Worm (Caenorhabditis elegans) whole organism, late embryonic: Measurements from ENCODE around the gene H10D18.1.

Source experiments
- C08G9.2 ChIP-seq: sonication (generic microtip); optimal IDR thresholded peaks from 2 replicates; lab custom pipeline; 2016; ENCODE audit warnings: mild to moderate bottlenecking, missing genetic modification characterization, moderate library complexity, missing compliant biosample characterization
- F13H6.1 ChIP-seq: sonication (generic microtip); optimal IDR thresholded peaks from 2 replicates; lab custom pipeline; 2016; ENCODE audit warnings: missing genetic modification characterization, missing compliant biosample characterization
- K02D7.2 ChIP-seq: sonication (generic microtip); optimal IDR thresholded peaks from 2 replicates; lab custom pipeline; 2017; ENCODE audit warnings: mild to moderate bottlenecking, missing genetic modification characterization, missing compliant biosample characterization
- K09A11.1 ChIP-seq: sonication (generic microtip); optimal IDR thresholded peaks from 2 replicates; lab custom pipeline; 2017; ENCODE audit warnings: antibody characterized with exemption, mild to moderate bottlenecking, missing genetic modification characterization, missing compliant biosample characterization; ENCODE audit not compliant: insufficient read depth
- T23F11.4 ChIP-seq: fragments of 200-800 bp; sonication (Bioruptor generic); optimal IDR thresholded peaks from 2 replicates; lab custom pipeline; 2018; ENCODE audit warnings: mild to moderate bottlenecking, missing genetic modification characterization, missing compliant biosample characterization
- ama-1 ChIP-seq: fragments of 150-350 bp; optimal IDR thresholded peaks from 2 replicates; lab custom pipeline; 2014
- ceh-14 ChIP-seq: sonication (generic microtip); optimal IDR thresholded peaks from 2 replicates; lab custom pipeline; 2016; ENCODE audit warnings: missing genotype, missing genetic modification characterization, missing compliant biosample characterization
- ceh-2 ChIP-seq: sonication (generic microtip); optimal IDR thresholded peaks from 2 replicates; lab custom pipeline; 2016; ENCODE audit warnings: missing genotype, missing genetic modification characterization, missing compliant biosample characterization
- ceh-30 ChIP-seq: fragments of 150-350 bp; optimal IDR thresholded peaks from 2 replicates; lab custom pipeline; 2014; ENCODE audit warnings: missing biosample characterization, missing genetic modification characterization
- ceh-31 ChIP-seq: sonication (generic microtip); optimal IDR thresholded peaks from 2 replicates; lab custom pipeline; 2016; ENCODE audit warnings: missing genetic modification characterization, missing compliant biosample characterization
- ceh-34 ChIP-seq: sonication (generic microtip); optimal IDR thresholded peaks from 2 replicates; lab custom pipeline; 2016; ENCODE audit warnings: mild to moderate bottlenecking, missing genetic modification characterization, missing compliant biosample characterization
- ceh-45 ChIP-seq: fragments of 200-800 bp; sonication (Bioruptor generic); IDR thresholded peaks from 2 replicates; pipeline ENCODE4 v1.3.6; 2022; ENCODE audit warnings: missing genetic modification reagents, missing genetic modification characterization, missing compliant biosample characterization
- ceh-6 ChIP-seq: fragments of 200-800 bp; sonication (Bioruptor generic); optimal IDR thresholded peaks from 2 replicates; lab custom pipeline; 2018; ENCODE audit warnings: mild to moderate bottlenecking, missing genetic modification characterization, missing compliant biosample characterization
- ceh-9 ChIP-seq: sonication (generic microtip); optimal IDR thresholded peaks from 2 replicates; lab custom pipeline; 2016; ENCODE audit warnings: mild to moderate bottlenecking, missing genetic modification characterization, inconsistent platforms, missing compliant biosample characterization
- dmd-4 ChIP-seq: sonication (generic microtip); optimal IDR thresholded peaks from 2 replicates; lab custom pipeline; 2016; ENCODE audit warnings: borderline replicate concordance, missing genetic modification characterization, missing compliant biosample characterization
- elt-4 ChIP-seq: sonication (generic microtip); optimal IDR thresholded peaks from 2 replicates; lab custom pipeline; 2016; ENCODE audit warnings: missing genetic modification characterization, missing compliant biosample characterization
- fax-1 ChIP-seq: sonication (generic microtip); optimal IDR thresholded peaks from 2 replicates; lab custom pipeline; 2016; ENCODE audit warnings: missing genotype, missing genetic modification characterization, missing compliant biosample characterization
- hlh-13 ChIP-seq: fragments of 200-800 bp; sonication (Bioruptor generic); optimal IDR thresholded peaks from 2 replicates; lab custom pipeline; 2018; ENCODE audit warnings: mild to moderate bottlenecking, missing genetic modification characterization, missing compliant biosample characterization
- hlh-15 ChIP-seq: sonication (generic microtip); optimal IDR thresholded peaks from 2 replicates; lab custom pipeline; 2016; ENCODE audit warnings: missing genetic modification characterization, missing compliant biosample characterization
- hlh-30 ChIP-seq: sonication (generic microtip); optimal IDR thresholded peaks from 2 replicates; lab custom pipeline; 2017; ENCODE audit warnings: antibody characterized with exemption, missing genetic modification characterization, missing compliant biosample characterization; ENCODE audit not compliant: insufficient read depth
- hlh-6 ChIP-seq: sonication (generic microtip); optimal IDR thresholded peaks from 2 replicates; lab custom pipeline; 2016; ENCODE audit warnings: missing genotype, missing genetic modification characterization, missing compliant biosample characterization
- lim-6 ChIP-seq: sonication (generic microtip); optimal IDR thresholded peaks from 2 replicates; lab custom pipeline; 2016; ENCODE audit warnings: missing genetic modification characterization, missing compliant biosample characterization
- madf-2 ChIP-seq: sonication (generic microtip); optimal IDR thresholded peaks from 2 replicates; lab custom pipeline; 2017; ENCODE audit warnings: missing genetic modification characterization, missing compliant biosample characterization
- nfya-1 ChIP-seq: sonication (generic microtip); optimal IDR thresholded peaks from 2 replicates; lab custom pipeline; 2017; ENCODE audit warnings: missing genetic modification characterization, mild to moderate bottlenecking, missing compliant biosample characterization, antibody characterized with exemption, moderate library complexity
- nhr-11 ChIP-seq: fragments of 150-350 bp; optimal IDR thresholded peaks from 2 replicates; lab custom pipeline; 2014; ENCODE audit warnings: missing biosample characterization, missing genetic modification characterization
- nhr-232 ChIP-seq: sonication (generic microtip); optimal IDR thresholded peaks from 2 replicates; lab custom pipeline; 2016; ENCODE audit warnings: missing genetic modification characterization, missing compliant biosample characterization
- npax-4 ChIP-seq: sonication (generic microtip); optimal IDR thresholded peaks from 2 replicates; lab custom pipeline; 2016; ENCODE audit warnings: missing genetic modification characterization, missing compliant biosample characterization
- pat-9 ChIP-seq: fragments of 200-800 bp; sonication (Bioruptor generic); optimal IDR thresholded peaks from 2 replicates; lab custom pipeline; 2018; ENCODE audit warnings: mild to moderate bottlenecking, missing genetic modification characterization, moderate library complexity, missing compliant biosample characterization
- pax-1 ChIP-seq: fragments of 150-350 bp; optimal IDR thresholded peaks from 2 replicates; lab custom pipeline; 2014; ENCODE audit warnings: missing biosample characterization, missing genetic modification characterization
- pha-2 ChIP-seq: sonication (generic microtip); optimal IDR thresholded peaks from 2 replicates; lab custom pipeline; 2017; ENCODE audit warnings: mild to moderate bottlenecking, missing genetic modification characterization, missing compliant biosample characterization
- syd-9 ChIP-seq: sonication (generic microtip); optimal IDR thresholded peaks from 2 replicates; lab custom pipeline; 2016; ENCODE audit warnings: mild to moderate bottlenecking, missing genetic modification characterization, moderate library complexity, missing compliant biosample characterization
- tbx-2 ChIP-seq: sonication (generic microtip); optimal IDR thresholded peaks from 2 replicates; lab custom pipeline; 2016; ENCODE audit warnings: missing genetic modification characterization, missing compliant biosample characterization
- tbx-7 ChIP-seq: sonication (generic microtip); optimal IDR thresholded peaks from 2 replicates; lab custom pipeline; 2016; ENCODE audit warnings: missing genotype, missing genetic modification characterization, missing compliant biosample characterization
- ttx-3 ChIP-seq: sonication (generic microtip); optimal IDR thresholded peaks from 2 replicates; lab custom pipeline; 2016; ENCODE audit warnings: missing genetic modification reagents, missing genetic modification characterization, missing compliant biosample characterization
- unc-3 ChIP-seq, 2 experiments: fragments of 200-800 bp in 1 of 2; sonication (Bioruptor generic) in 1 of 2; sonication (generic microtip) in 1 of 2; conservative IDR thresholded peaks in 1 of 2; optimal IDR thresholded peaks in 1 of 2; 2 replicates each; pipeline versions ENCODE4 v1.3.6 to Lab custom; 2016 to 2022; ENCODE audit warnings: missing compliant biosample characterization in 2 of 2, missing genetic modification characterization in 2 of 2, missing genetic modification reagents in 1 of 2
- unc-55 ChIP-seq: sonication (generic microtip); optimal IDR thresholded peaks from 2 replicates; lab custom pipeline; 2017; ENCODE audit warnings: missing biosample characterization, missing genetic modification reagents, missing genetic modification characterization
- zip-5 ChIP-seq: sonication (generic microtip); optimal IDR thresholded peaks from 2 replicates; lab custom pipeline; 2016; ENCODE audit warnings: missing genetic modification characterization, missing compliant biosample characterization
- ztf-16 ChIP-seq: sonication (generic microtip); optimal IDR thresholded peaks from 2 replicates; lab custom pipeline; 2017; ENCODE audit warnings: missing genetic modification characterization, missing compliant biosample characterization

H10D18.1 gene

DNA sequence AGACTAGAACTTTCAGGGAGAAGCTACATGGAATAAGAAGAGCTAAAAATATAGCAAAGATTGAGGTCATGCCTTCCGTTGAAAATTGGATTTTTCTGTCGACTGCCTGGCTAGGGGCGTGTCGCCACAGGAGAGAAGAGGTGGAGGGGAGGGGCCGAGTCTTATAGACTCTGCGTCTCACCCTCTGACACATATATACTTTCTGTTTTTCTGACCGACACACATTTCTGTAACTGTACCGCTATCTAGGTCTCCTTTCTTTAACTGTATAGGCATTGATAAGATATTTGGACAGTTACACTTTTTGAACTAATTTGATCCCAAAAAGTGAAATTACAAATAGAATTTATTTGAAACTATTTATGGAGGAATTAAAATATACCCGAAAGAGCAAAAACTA, 26.4 kb downstream of the H10D18.1 start:
- TF ChIP-seq pat-9 (tag; lab: Kevin White, UChicago) = no peak
- TF ChIP-seq ceh-6 (GFP tag; lab: Kevin White, UChicago) = no peak
- TF ChIP-seq ceh-34 (tag; lab: Kevin White, UChicago) = no peak
- TF ChIP-seq ceh-30 (tag; lab: Kevin White, UChicago) = no peak
- no peak for TF ChIP-seq K02D7.2
- no peak for TF ChIP-seq lim-6 (tag; lab: Kevin White, UChicago)
- no peak for TF ChIP-seq unc-3 (GFP tag; conservative IDR thresholded peaks at IDR 0.05; lab: Robert Waterston, UW)
- TF ChIP-seq unc-3 (tag; optimal IDR thresholded peaks at IDR 0.05; lab: Kevin White, UChicago) = no peak
- no peak for TF ChIP-seq ceh-2 (tag; lab: Kevin White, UChicago)
- TF ChIP-seq ceh-14 (tag; lab: Kevin White, UChicago) = no peak
- TF ChIP-seq nhr-232 (tag; lab: Kevin White, UChicago) = no peak
- no peak for TF ChIP-seq fax-1 (tag; lab: Kevin White, UChicago)
- no peak for TF ChIP-seq dmd-4 (tag; lab: Kevin White, UChicago)
- no peak for TF ChIP-seq pax-1 (tag; lab: Kevin White, UChicago)
- no peak for TF ChIP-seq pha-2 (tag; lab: Kevin White, UChicago)
- TF ChIP-seq ttx-3 (tag; lab: Kevin White, UChicago) = no peak
- TF ChIP-seq F13H6.1 (tag; lab: Kevin White, UChicago) = no peak
- no peak for TF ChIP-seq ama-1 (lab: Kevin White, UChicago)
- TF ChIP-seq hlh-15 (tag; lab: Kevin White, UChicago) = no peak

- TF ChIP-seq ceh-45 (GFP tag; lab: Robert Waterston, UW) = no peak
- no peak for TF ChIP-seq pat-9 (tag; lab: Kevin White, UChicago)
- no peak for TF ChIP-seq syd-9 (tag; lab: Kevin White, UChicago)
- TF ChIP-seq elt-4 (tag; lab: Kevin White, UChicago) = no peak
- no peak for TF ChIP-seq hlh-6
- TF ChIP-seq ceh-14 (tag; lab: Kevin White, UChicago) = no peak
- TF ChIP-seq T23F11.4 = no peak
- TF ChIP-seq nfya-1 (tag; lab: Kevin White, UChicago) = no peak
- TF ChIP-seq tbx-7 (tag; lab: Kevin White, UChicago) = no peak
- TF ChIP-seq hlh-30 (tag; lab: Kevin White, UChicago) = no peak
- TF ChIP-seq madf-2 (tag; lab: Kevin White, UChicago) = no peak
- TF ChIP-seq ceh-9 (tag; lab: Kevin White, UChicago) = no peak
Measured at ce11 chrV:3843926-3844325, 28.9 kb downstream of the H10D18.1 start, which contains the start of gene ugt-32. ugt-32 (minus strand) TSS chrV:3844007.

DNA sequence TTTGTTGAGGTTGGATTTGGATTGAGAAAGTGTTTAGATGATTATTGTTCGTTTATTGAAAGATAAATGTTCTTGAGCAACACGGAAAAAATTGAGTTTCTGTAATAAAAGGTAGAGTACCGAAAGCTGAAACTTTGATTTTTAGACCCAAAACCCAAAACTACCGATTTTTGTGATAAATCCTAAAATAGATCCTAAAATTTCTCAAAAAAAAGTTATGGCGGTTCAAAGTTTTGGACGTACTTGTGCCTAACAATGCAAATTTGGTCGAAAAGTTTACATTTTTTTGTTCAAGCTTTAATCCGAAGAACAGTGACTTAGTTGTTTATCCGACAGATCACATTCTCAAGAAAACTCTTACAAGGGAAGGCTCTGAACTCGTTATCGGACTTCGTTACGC, 32.3 kb downstream of the H10D18.1 start, which contains the start of gene nhr-185:
TSS of gene nhr-185 (minus strand) at position 101 of the 400 bp plus-strand sequence.
- TF ChIP-seq C08G9.2 (no peak), unc-3 (GFP tag; conservative IDR thresholded peaks at IDR 0.05; lab: Robert Waterston, UW) (no peak), unc-3 (tag; optimal IDR thresholded peaks at IDR 0.05; lab: Kevin White, UChicago) (no peak), ceh-34 (tag; lab: Kevin White, UChicago) (no peak), syd-9 (tag; lab: Kevin White, UChicago) (no peak), madf-2 (tag; lab: Kevin White, UChicago) (no peak), pha-2 (tag; lab: Kevin White, UChicago) (no peak), zip-5 (tag; lab: Kevin White, UChicago) (no peak), fax-1 (tag; lab: Kevin White, UChicago) (no peak), hlh-30 (tag; lab: Kevin White, UChicago) (no peak), ceh-31 (tag; lab: Kevin White, UChicago) (no peak), nfya-1 (tag; lab: Kevin White, UChicago) (no peak), hlh-13 (GFP tag; lab: Kevin White, UChicago) (no peak), ama-1 (lab: Kevin White, UChicago) (no peak), unc-55 (no peak)
- TF ChIP-seq, all 69 proteins: peak for 0

DNA sequence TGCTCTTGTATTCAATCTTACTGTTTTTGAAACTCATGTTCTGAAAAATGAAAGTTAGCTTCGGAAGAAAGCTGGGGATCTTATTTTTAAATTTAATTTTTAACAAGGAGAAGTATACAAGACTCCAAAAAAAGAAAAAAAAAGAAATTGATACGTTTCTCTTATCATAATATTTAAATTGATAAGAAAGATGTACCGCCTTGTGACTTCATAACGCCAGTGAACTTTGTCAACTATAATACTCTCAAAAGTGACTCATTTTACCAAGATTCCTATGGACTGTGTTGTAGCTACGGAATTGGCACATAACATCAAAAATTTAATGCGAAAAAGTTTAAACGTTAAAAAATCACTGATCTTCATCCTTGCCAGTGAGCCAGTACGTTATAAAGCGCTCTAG, 36.7 kb downstream of the H10D18.1 start:
- no peak for TF ChIP-seq pat-9 (tag; lab: Kevin White, UChicago)
- no peak for TF ChIP-seq nhr-11
- TF ChIP-seq syd-9 (tag; lab: Kevin White, UChicago) = no peak
- TF ChIP-seq lim-6 (tag; lab: Kevin White, UChicago) = no peak
- TF ChIP-seq nhr-232 (tag; lab: Kevin White, UChicago) = no peak
- no peak for TF ChIP-seq C08G9.2
- TF ChIP-seq ztf-16 (tag; lab: Kevin White, UChicago) = no peak
- no peak for TF ChIP-seq zip-5 (tag; lab: Kevin White, UChicago)
- no peak for TF ChIP-seq nfya-1 (tag; lab: Kevin White, UChicago)
- TF ChIP-seq hlh-30 (tag; lab: Kevin White, UChicago) = no peak
- no peak for TF ChIP-seq K09A11.1 (tag; lab: Kevin White, UChicago)
- TF ChIP-seq tbx-2 (tag; lab: Kevin White, UChicago) = no peak
- no peak for TF ChIP-seq F13H6.1 (tag; lab: Kevin White, UChicago)
- no peak for TF ChIP-seq ttx-3 (tag; lab: Kevin White, UChicago)
- TF ChIP-seq ceh-2 (tag; lab: Kevin White, UChicago) = no peak
- TF ChIP-seq npax-4 (tag; lab: Kevin White, UChicago) = no peak
- TF ChIP-seq, all 69 proteins: peak for 0
